Fruit fly (Drosophila melanogaster) whole organism, embryonic: ENCODE data around the gene CG4733.
A peak's percentile ranks its signal among the peaks of the same experiment; 100 is the strongest.

Experiments
- B-H2 ChIP-seq: fragments of 200-800 bp; sonication (Bioruptor generic); optimal IDR thresholded peaks from 2 replicates; lab custom pipeline; 2018; ENCODE audit warnings: missing biosample characterization, mild to moderate bottlenecking, missing genetic modification characterization
- CG10267 ChIP-seq: fragments of 200-800 bp; sonication (Bioruptor generic); optimal IDR thresholded peaks from 2 replicates; lab custom pipeline; 2018; ENCODE audit warnings: missing biosample characterization, mild to moderate bottlenecking, missing genetic modification characterization, moderate library complexity
- CG10462 ChIP-seq: fragments of 200-800 bp; sonication (Bioruptor generic); optimal IDR thresholded peaks from 2 replicates; lab custom pipeline; 2016; ENCODE audit warnings: missing biosample characterization, missing genetic modification characterization
- CG10543 ChIP-seq: fragments of 200-800 bp; sonication (Bioruptor generic); optimal IDR thresholded peaks from 3 replicates; lab custom pipeline; 2017; ENCODE audit warnings: missing biosample characterization, mild to moderate bottlenecking, missing genetic modification characterization, moderate library complexity
- CG12155 ChIP-seq: fragments of 200-800 bp; sonication (Bioruptor generic); optimal IDR thresholded peaks from 3 replicates; lab custom pipeline; 2016; ENCODE audit warnings: missing biosample characterization, missing genetic modification characterization
- CG12236 ChIP-seq: fragments of 200-800 bp; sonication (Bioruptor generic); optimal IDR thresholded peaks from 2 replicates; lab custom pipeline; 2016; ENCODE audit warnings: missing biosample characterization, missing genetic modification characterization
- CG13775 ChIP-seq: fragments of 200-800 bp; sonication (Bioruptor generic); optimal IDR thresholded peaks from 3 replicates; lab custom pipeline; 2017; ENCODE audit warnings: missing biosample characterization, mild to moderate bottlenecking, missing genetic modification characterization
- CG1602 ChIP-seq: fragments of 200-800 bp; sonication (Bioruptor generic); optimal IDR thresholded peaks from 3 replicates; lab custom pipeline; 2016; ENCODE audit warnings: missing biosample characterization, missing genetic modification characterization
- CG18619 ChIP-seq: fragments of 200-800 bp; sonication (Bioruptor generic); optimal IDR thresholded peaks from 3 replicates; lab custom pipeline; 2017; ENCODE audit warnings: missing biosample characterization, mild to moderate bottlenecking, missing genetic modification characterization
- CG3163 ChIP-seq: fragments of 200-800 bp; sonication (Bioruptor generic); optimal IDR thresholded peaks from 3 replicates; lab custom pipeline; 2016; ENCODE audit warnings: missing biosample characterization, missing genetic modification characterization
- CG4282 ChIP-seq: fragments of 200-800 bp; sonication (Bioruptor generic); optimal IDR thresholded peaks from 2 replicates; lab custom pipeline; 2016; ENCODE audit warnings: missing biosample characterization, missing genetic modification characterization
- CG6765 ChIP-seq: fragments of 200-800 bp; sonication (Bioruptor generic); optimal IDR thresholded peaks from 3 replicates; lab custom pipeline; 2017; ENCODE audit warnings: missing biosample characterization, mild to moderate bottlenecking, missing genetic modification characterization
- CG6791 ChIP-seq: fragments of 200-800 bp; sonication (Bioruptor generic); IDR thresholded peaks from 3 replicates; pipeline ENCODE4 v1.3.6; 2022; ENCODE audit warnings: missing biosample characterization, missing genetic modification characterization; ENCODE audit not compliant: partially characterized antibody
- CG7271 ChIP-seq: fragments of 200-800 bp; sonication (Bioruptor generic); optimal IDR thresholded peaks from 2 replicates; lab custom pipeline; 2018; ENCODE audit warnings: missing biosample characterization, mild to moderate bottlenecking, missing genetic modification characterization, moderate library complexity
- CG7745 ChIP-seq: fragments of 200-800 bp; sonication (Bioruptor generic); optimal IDR thresholded peaks from 2 replicates; lab custom pipeline; 2018; ENCODE audit warnings: missing biosample characterization, mild to moderate bottlenecking, missing genetic modification characterization, moderate library complexity
- CG8359 ChIP-seq: fragments of 200-800 bp; sonication (Bioruptor generic); optimal IDR thresholded peaks from 2 replicates; lab custom pipeline; 2017; ENCODE audit warnings: missing biosample characterization, mild to moderate bottlenecking, missing genetic modification characterization, borderline replicate concordance
- CG9609 ChIP-seq: fragments of 200-800 bp; sonication (Bioruptor generic); optimal IDR thresholded peaks from 3 replicates; lab custom pipeline; 2016; ENCODE audit warnings: missing biosample characterization, missing genetic modification characterization
- CG9797 ChIP-seq: fragments of 200-800 bp; sonication (Bioruptor generic); optimal IDR thresholded peaks from 3 replicates; lab custom pipeline; 2018; ENCODE audit warnings: missing biosample characterization, mild to moderate bottlenecking, missing genetic modification characterization
- CG9932 ChIP-seq: fragments of 200-800 bp; sonication (Bioruptor generic); IDR thresholded peaks from 2 replicates; pipeline ENCODE4 v1.3.6; 2022; ENCODE audit warnings: missing biosample characterization, missing genetic modification characterization
- CrebB ChIP-seq: fragments of 200-800 bp; sonication (Bioruptor generic); optimal IDR thresholded peaks from 3 replicates; lab custom pipeline; 2018; ENCODE audit warnings: missing biosample characterization, mild to moderate bottlenecking, missing genetic modification characterization
- Deaf1 ChIP-seq: fragments of 200-800 bp; optimal IDR thresholded peaks from 3 replicates; lab custom pipeline; 2019; ENCODE audit warnings: missing biosample characterization, mild to moderate bottlenecking, missing genetic modification characterization, moderate library complexity
- Fer1 ChIP-seq: fragments of 200-800 bp; sonication (Bioruptor generic); optimal IDR thresholded peaks from 2 replicates; lab custom pipeline; 2017; ENCODE audit warnings: missing biosample characterization, mild to moderate bottlenecking, missing genetic modification characterization
- Meics ChIP-seq: fragments of 200-800 bp; sonication (Bioruptor generic); optimal IDR thresholded peaks from 2 replicates; lab custom pipeline; 2017; ENCODE audit warnings: missing biosample characterization, mild to moderate bottlenecking, missing genetic modification characterization
- Mrtf ChIP-seq: fragments of 200-800 bp; sonication (Bioruptor generic); IDR thresholded peaks from 3 replicates; pipeline ENCODE4 v1.3.6; 2022; ENCODE audit warnings: missing biosample characterization, missing genetic modification characterization
- Myb ChIP-seq: fragments of 200-800 bp; sonication (Bioruptor generic); optimal IDR thresholded peaks from 2 replicates; lab custom pipeline; 2016; ENCODE audit warnings: missing biosample characterization, missing genetic modification characterization
- NFAT ChIP-seq: fragments of 200-800 bp; sonication (Bioruptor generic); IDR thresholded peaks from 2 replicates; pipeline ENCODE4 v1.3.6; 2022; ENCODE audit warnings: missing biosample characterization, missing genetic modification characterization
- Neu2 ChIP-seq: fragments of 200-800 bp; sonication (Bioruptor generic); optimal IDR thresholded peaks from 3 replicates; lab custom pipeline; 2016; ENCODE audit warnings: missing biosample characterization, missing genetic modification characterization, borderline replicate concordance
- Opbp ChIP-seq: fragments of 200-800 bp; sonication (Bioruptor generic); IDR thresholded peaks from 3 replicates; pipeline ENCODE4 v1.3.6; 2022; ENCODE audit warnings: missing biosample characterization, missing genetic modification characterization; ENCODE audit not compliant: partially characterized antibody
- Sox100B ChIP-seq: fragments of 200-800 bp; sonication (Bioruptor generic); optimal IDR thresholded peaks from 3 replicates; lab custom pipeline; 2018; ENCODE audit warnings: missing biosample characterization, mild to moderate bottlenecking, missing genetic modification characterization
- Taf1 ChIP-seq: fragments of 200-800 bp; sonication (Bioruptor generic); IDR thresholded peaks from 2 replicates; pipeline ENCODE4 v1.3.6; 2022; ENCODE audit warnings: missing biosample characterization, missing genetic modification characterization
- az2 ChIP-seq: fragments of 200-800 bp; sonication (Bioruptor generic); optimal IDR thresholded peaks from 3 replicates; lab custom pipeline; 2016; ENCODE audit warnings: missing biosample characterization, missing genetic modification characterization
- br ChIP-seq: fragments of >200 bp; optimal IDR thresholded peaks from 2 replicates; lab custom pipeline; 2017
- dm ChIP-seq: fragments of 200-800 bp; sonication (Bioruptor generic); optimal IDR thresholded peaks from 3 replicates; lab custom pipeline; 2016; ENCODE audit warnings: missing biosample characterization, missing genetic modification characterization
- en ChIP-seq: fragments of 200-800 bp; sonication (Bioruptor generic); optimal IDR thresholded peaks from 2 replicates; lab custom pipeline; 2016; ENCODE audit warnings: missing biosample characterization, missing genetic modification characterization
- gsb ChIP-seq: fragments of 200-800 bp; sonication (Bioruptor generic); IDR thresholded peaks from 2 replicates; pipeline ENCODE4 v1.3.6; 2022; ENCODE audit warnings: missing biosample characterization, missing genetic modification characterization
- hkb ChIP-seq, 2 experiments: fragments of 200-800 bp in 1 of 2; fragments of >200 bp in 1 of 2; sonication (Bioruptor generic) in 1 of 2; IDR thresholded peaks in 1 of 2; optimal IDR thresholded peaks in 1 of 2; 2 replicates each; pipeline versions ENCODE4 v1.3.6 to Lab custom; 2017 to 2022; ENCODE audit warnings: missing biosample characterization in 1 of 2, missing genetic modification characterization in 1 of 2
- hth ChIP-seq: fragments of >200 bp; optimal IDR thresholded peaks from 2 replicates; lab custom pipeline; 2017; ENCODE audit warnings: inconsistent platforms
- ken ChIP-seq: fragments of 200-800 bp; sonication (Bioruptor generic); IDR thresholded peaks from 3 replicates; pipeline ENCODE4 v1.3.6; 2022; ENCODE audit warnings: missing biosample characterization, missing genetic modification characterization
- luna ChIP-seq: fragments of 200-800 bp; sonication (Bioruptor generic); optimal IDR thresholded peaks from 2 replicates; lab custom pipeline; 2016; ENCODE audit warnings: missing biosample characterization, missing genetic modification characterization
- mirr ChIP-seq: fragments of 200-800 bp; sonication (Bioruptor generic); optimal IDR thresholded peaks from 3 replicates; lab custom pipeline; 2018; ENCODE audit warnings: missing biosample characterization, mild to moderate bottlenecking, missing genetic modification characterization
- mld ChIP-seq: fragments of 200-800 bp; sonication (Bioruptor generic); IDR thresholded peaks from 3 replicates; pipeline ENCODE4 v1.3.6; 2022; ENCODE audit warnings: missing biosample characterization, missing genetic modification characterization; ENCODE audit not compliant: partially characterized antibody
- repo ChIP-seq: fragments of 200-800 bp; sonication (Bioruptor generic); optimal IDR thresholded peaks from 2 replicates; lab custom pipeline; 2016; ENCODE audit warnings: missing biosample characterization, missing genetic modification characterization
- slp2 ChIP-seq: fragments of 200-800 bp; sonication (Bioruptor generic); optimal IDR thresholded peaks from 2 replicates; lab custom pipeline; 2016; ENCODE audit warnings: missing biosample characterization, missing genetic modification characterization
- ssp ChIP-seq: fragments of 200-800 bp; sonication (Bioruptor generic); IDR thresholded peaks from 2 replicates; pipeline ENCODE4 v1.3.6; 2022; ENCODE audit warnings: missing biosample characterization, missing genetic modification characterization
- stwl ChIP-seq: fragments of 200-800 bp; sonication (Bioruptor generic); optimal IDR thresholded peaks from 3 replicates; lab custom pipeline; 2018; ENCODE audit warnings: missing biosample characterization, mild to moderate bottlenecking, missing genetic modification characterization, moderate library complexity
- tap ChIP-seq: fragments of 200-800 bp; optimal IDR thresholded peaks from 3 replicates; lab custom pipeline; 2019; ENCODE audit warnings: missing biosample characterization, mild to moderate bottlenecking, missing genetic modification characterization, moderate library complexity
- toy ChIP-seq: fragments of 200-800 bp; sonication (Bioruptor generic); IDR thresholded peaks from 2 replicates; pipeline ENCODE4 v1.3.6; 2022; ENCODE audit warnings: missing biosample characterization, missing genetic modification characterization
- trem ChIP-seq: fragments of 200-800 bp; optimal IDR thresholded peaks from 3 replicates; lab custom pipeline; 2019; ENCODE audit warnings: missing biosample characterization, mild to moderate bottlenecking, missing genetic modification characterization, moderate library complexity
- tx ChIP-seq: fragments of 200-800 bp; sonication (Bioruptor generic); optimal IDR thresholded peaks from 2 replicates; lab custom pipeline; 2016; ENCODE audit warnings: missing biosample characterization, missing genetic modification characterization
- vfl ChIP-seq: fragments of 200-800 bp; sonication (Bioruptor generic); optimal IDR thresholded peaks from 2 replicates; lab custom pipeline; 2016; ENCODE audit warnings: missing biosample characterization, missing genetic modification characterization
- zf30C ChIP-seq: fragments of 200-800 bp; sonication (Bioruptor generic); optimal IDR thresholded peaks from 3 replicates; lab custom pipeline; 2018; ENCODE audit warnings: missing biosample characterization, mild to moderate bottlenecking, missing genetic modification characterization

The CG4733 gene

dm6 chr3R:19908863-19909343 is 18.4 kb downstream of the CG4733 start (continued):
- TF ChIP-seq Mrtf: peak; percentile 82
- peak; percentile 49 for TF ChIP-seq ssp
- TF ChIP-seq NFAT (GFP tag; lab: Robert Waterston, UW): peak; percentile 81
- TF ChIP-seq CG12236 (GFP tag; lab: Kevin White, UChicago): peak; percentile 61
- peak; percentile 73 for TF ChIP-seq CG4282 (GFP tag; lab: Kevin White, UChicago)
- no peak for TF ChIP-seq CG7271 (tag; lab: Kevin White, UChicago)
- TF ChIP-seq Deaf1 (tag; lab: Kevin White, UChicago): peak; percentile 47
- TF ChIP-seq tx (GFP tag; lab: Kevin White, UChicago): peak; percentile 82
- peak; percentile 76 for TF ChIP-seq Sox100B
- TF ChIP-seq mirr (GFP tag; lab: Kevin White, UChicago): peak; percentile 10
- TF ChIP-seq CG6765 (GFP tag; lab: Kevin White, UChicago): no peak
- no peak for TF ChIP-seq hth
- TF ChIP-seq trem (tag; lab: Kevin White, UChicago): peak; percentile 35
- no peak for TF ChIP-seq CG9797
- peak; percentile 85 for TF ChIP-seq gsb
- TF ChIP-seq CG6791 (GFP tag; lab: Robert Waterston, UW): no peak
- TF ChIP-seq az2 (GFP tag; lab: Kevin White, UChicago): peak; percentile 89
- no peak for TF ChIP-seq zf30C (GFP tag; lab: Kevin White, UChicago)
- no peak for TF ChIP-seq stwl (tag; lab: Kevin White, UChicago)
- TF ChIP-seq CrebB (tag; lab: Kevin White, UChicago): peak; percentile 71
- peak; percentile 82 for TF ChIP-seq CG12155 (GFP tag; lab: Kevin White, UChicago)
- peak; percentile 52 for TF ChIP-seq CG10267
- TF ChIP-seq Opbp (GFP tag; lab: Robert Waterston, UW): no peak; the same call in 2 of the 3 replicates
- peak; percentile 82 for TF ChIP-seq vfl
- no peak for TF ChIP-seq mld (GFP tag; lab: Robert Waterston, UW)
- TF ChIP-seq CG18619 (GFP tag; lab: Kevin White, UChicago): peak; percentile 77
- peak; percentile 68 for TF ChIP-seq CG13775 (GFP tag; lab: Kevin White, UChicago)
- TF ChIP-seq repo (GFP tag; lab: Kevin White, UChicago): peak; percentile 67
- TF ChIP-seq toy: no peak
- peak; percentile 74 for TF ChIP-seq tap (tag; lab: Kevin White, UChicago)
- TF ChIP-seq CG7745: no peak
- no peak for TF ChIP-seq Neu2 (GFP tag; lab: Kevin White, UChicago)
- TF ChIP-seq CG10462: peak; percentile 68
- TF ChIP-seq CG1602 (GFP tag; lab: Kevin White, UChicago): peak; percentile 71
- TF ChIP-seq dm (GFP tag; lab: Kevin White, UChicago): peak; percentile 70
- TF ChIP-seq Myb (GFP tag; lab: Kevin White, UChicago): peak; percentile 65
- TF ChIP-seq slp2 (GFP tag; lab: Kevin White, UChicago): peak; percentile 78
- TF ChIP-seq Fer1: peak; percentile 76
- TF ChIP-seq CG8359 (GFP tag; lab: Kevin White, UChicago): peak; percentile 56
- TF ChIP-seq en: peak; percentile 72
- peak; percentile 87 for TF ChIP-seq ken (GFP tag; lab: Robert Waterston, UW)
- peak; percentile 80 for TF ChIP-seq CG9609 (GFP tag; lab: Kevin White, UChicago)
- peak; percentile 54 for TF ChIP-seq CG3163 (GFP tag; lab: Kevin White, UChicago)
- peak; percentile 76 for TF ChIP-seq CG9932 (GFP tag; lab: Robert Waterston, UW)
- TF ChIP-seq B-H2 (GFP tag; lab: Kevin White, UChicago): no peak
- peak; percentile 59 for TF ChIP-seq Taf1
- TF ChIP-seq Meics (GFP tag; lab: Kevin White, UChicago): peak; percentile 85
- no peak for TF ChIP-seq CG10543 (GFP tag; lab: Kevin White, UChicago)
- TF ChIP-seq luna: peak; percentile 51
- TF ChIP-seq hkb (optimal IDR thresholded peaks at IDR 0.05; lab: Kevin White, UChicago): no peak
- TF ChIP-seq hkb (GFP tag; IDR thresholded peaks at IDR 0.05; lab: Robert Waterston, UW): peak; percentile 87
- TF ChIP-seq br (lab: Kevin White, UChicago): no peak
